Worm (Caenorhabditis elegans): Measurements from ENCODE around the gene clc-20.
A peak's percentile ranks its signal among the peaks of the same experiment; 100 is the strongest.

Gene clc-20

ce11 chrIII:880840-881239, 8.5 kb downstream of the clc-20 start:
- TF ChIP-seq skn-1 (tag; optimal IDR thresholded peaks at IDR 0.05) (no peak), ZK546.5 (tag; optimal IDR thresholded peaks at IDR 0.05) (no peak), eor-1 (tag; optimal IDR thresholded peaks at IDR 0.05) (no peak), ama-1 (optimal IDR thresholded peaks at IDR 0.05) (no peak), nhr-43 (tag; optimal IDR thresholded peaks at IDR 0.05; ENCODE audit: poor library complexity, severe bottlenecking) (peak; percentile 8)

- no peak for TF ChIP-seq ceh-82 (tag; optimal IDR thresholded peaks at IDR 0.05)
- no peak for TF ChIP-seq snpc-4 (tag; optimal IDR thresholded peaks at IDR 0.05)
Measured at ce11 chrIII:881460-881859, 9.1 kb downstream of the clc-20 start.

ce11 chrIII:883595-883994, 11.2 kb downstream of the clc-20 start:
- TF ChIP-seq hmg-11 (tag; optimal IDR thresholded peaks at IDR 0.05) (no peak), sea-2 (GFP tag; optimal IDR thresholded peaks at IDR 0.05) (no peak), egl-5 (tag; optimal IDR thresholded peaks at IDR 0.05) (no peak)

ce11 chrIII:886726-887125, 14.3 kb downstream of the clc-20 start, which contains the start of gene zer-1:
Gene zer-1 (minus strand): TSS chrIII:886793.
- peak; percentile 37 for TF ChIP-seq nhr-23 (tag; optimal IDR thresholded peaks at IDR 0.05)
- TF ChIP-seq nhr-25 (tag; optimal IDR thresholded peaks at IDR 0.05) = peak; percentile 24
- no peak for TF ChIP-seq nhr-28 (tag; optimal IDR thresholded peaks at IDR 0.05)
- TF ChIP-seq ama-1 (optimal IDR thresholded peaks at IDR 0.05) = peak; percentile 21
- TF ChIP-seq nhr-237 (tag; optimal IDR thresholded peaks at IDR 0.05) = no peak
- TF ChIP-seq ceh-28 (tag; optimal IDR thresholded peaks at IDR 0.05) = peak; percentile 67
- no peak for TF ChIP-seq ceh-82 (tag; optimal IDR thresholded peaks at IDR 0.05)

ce11 chrIII:887874-888299, 15.5 kb downstream of the clc-20 start:
- TF ChIP-seq ceh-16 (tag; optimal IDR thresholded peaks at IDR 0.05) (no peak), nhr-25 (tag; optimal IDR thresholded peaks at IDR 0.05) (peak; percentile 2), sea-2 (GFP tag; optimal IDR thresholded peaks at IDR 0.05) (peak; percentile 79), eor-1 (tag; optimal IDR thresholded peaks at IDR 0.05) (no peak), ceh-28 (tag; optimal IDR thresholded peaks at IDR 0.05) (peak; percentile 89), fkh-10 (GFP tag; optimal IDR thresholded peaks at IDR 0.05) (peak; percentile 33), fos-1 (tag; optimal IDR thresholded peaks at IDR 0.05) (no peak), nhr-28 (tag; optimal IDR thresholded peaks at IDR 0.05) (no peak), ceh-9 (tag; optimal IDR thresholded peaks at IDR 0.05) (no peak), snpc-4 (tag; optimal IDR thresholded peaks at IDR 0.05) (peak; percentile 76), ztf-4 (tag; optimal IDR thresholded peaks at IDR 0.05) (no peak), zag-1 (tag; optimal IDR thresholded peaks at IDR 0.05) (no peak), nhr-12 (tag; optimal IDR thresholded peaks at IDR 0.05) (no peak), egl-5 (tag; optimal IDR thresholded peaks at IDR 0.05) (peak; percentile 60), ZK546.5 (tag; optimal IDR thresholded peaks at IDR 0.05) (no peak), nhr-76 (tag; optimal IDR thresholded peaks at IDR 0.05) (no peak), nhr-237 (tag; optimal IDR thresholded peaks at IDR 0.05) (no peak), ceh-82 (tag; optimal IDR thresholded peaks at IDR 0.05) (no peak), unc-62 (GFP tag; optimal IDR thresholded peaks at IDR 0.05) (no peak), nhr-77 (tag; optimal IDR thresholded peaks at IDR 0.05) (no peak), nfya-1 (tag; optimal IDR thresholded peaks at IDR 0.05; ENCODE audit: insufficient read depth) (peak; percentile 82), jun-1 (tag; optimal IDR thresholded peaks at IDR 0.05) (peak; percentile 31), ama-1 (optimal IDR thresholded peaks at IDR 0.05) (peak; percentile 45), R02D3.7 (tag; optimal IDR thresholded peaks at IDR 0.05) (no peak), nhr-43 (tag; optimal IDR thresholded peaks at IDR 0.05; ENCODE audit: poor library complexity, severe bottlenecking) (no peak), nhr-67 (tag; optimal IDR thresholded peaks at IDR 0.05) (no peak), hmg-11 (tag; optimal IDR thresholded peaks at IDR 0.05) (peak; percentile 71), aly-2 (tag; optimal IDR thresholded peaks at IDR 0.05) (no peak), lsy-12 (tag; optimal IDR thresholded peaks at IDR 0.05) (no peak), fkh-2 (tag; optimal IDR thresholded peaks at IDR 0.05) (no peak), pqm-1 (tag; optimal IDR thresholded peaks at IDR 0.05) (peak; percentile 8), elt-3 (tag; optimal IDR thresholded peaks at IDR 0.05) (no peak), mdl-1 (tag; optimal IDR thresholded peaks at IDR 0.05) (peak; percentile 48), daf-12 (tag; optimal IDR thresholded peaks at IDR 0.05) (no peak), elt-1 (tag; optimal IDR thresholded peaks at IDR 0.05) (no peak), elt-2 (tag; optimal IDR thresholded peaks at IDR 0.05) (peak; percentile 66), tbx-2 (tag; optimal IDR thresholded peaks at IDR 0.05) (peak; percentile 37), egl-27 (tag; optimal IDR thresholded peaks at IDR 0.05) (peak; percentile 50), ztf-11 (tag; optimal IDR thresholded peaks at IDR 0.05) (no peak), unc-39 (tag; optimal IDR thresholded peaks at IDR 0.05) (no peak), nhr-23 (tag; optimal IDR thresholded peaks at IDR 0.05) (peak; percentile 60), skn-1 (tag; optimal IDR thresholded peaks at IDR 0.05) (peak; percentile 41), pha-4 (tag; optimal IDR thresholded peaks at IDR 0.05) (peak; percentile 46), lin-15B (tag; optimal IDR thresholded peaks at IDR 0.05) (peak; percentile 40)
